Fruit fly (Drosophila melanogaster): Measurements from ENCODE around the gene CG12065.

CG12065 gene

dm6 chrX:8560087-8560999 lies 13.8 kb upstream of the CG12065 start, which contains the start of the genes CG12112 and Trf4-1 (continued):
- TF ChIP-seq prd (optimal IDR thresholded peaks at IDR 0.05) (no peak), prd (GFP tag; IDR thresholded peaks at IDR 0.05) (no peak), CG33557 (GFP tag; optimal IDR thresholded peaks at IDR 0.05) (no peak), CG9876 (GFP tag; optimal IDR thresholded peaks at IDR 0.05) (no peak), CG5953 (GFP tag; IDR thresholded peaks at IDR 0.05) (no peak), CG15601 (tag; optimal IDR thresholded peaks at IDR 0.05) (peak; percentile 46), Nf-YB (GFP tag; optimal IDR thresholded peaks at IDR 0.05) (no peak), dm (GFP tag; optimal IDR thresholded peaks at IDR 0.05) (peak; percentile 81), salm (tag; optimal IDR thresholded peaks at IDR 0.05) (no peak), usp (GFP tag; optimal IDR thresholded peaks at IDR 0.05) (no peak), knrl (GFP tag; IDR thresholded peaks at IDR 0.05; ENCODE audit: partially characterized antibody) (peak; percentile 79), CG1233 (GFP tag; optimal IDR thresholded peaks at IDR 0.05) (no peak), Doc3 (GFP tag; IDR thresholded peaks at IDR 0.05; ENCODE audit: partially characterized antibody) (peak; percentile 54; the same call in 2 of the 3 replicates), bcd (GFP tag; optimal IDR thresholded peaks at IDR 0.05) (no peak), CG6654 (GFP tag; optimal IDR thresholded peaks at IDR 0.05) (no peak), ind (GFP tag; optimal IDR thresholded peaks at IDR 0.05) (no peak), ro (GFP tag; IDR thresholded peaks at IDR 0.05) (no peak), NfI (GFP tag; optimal IDR thresholded peaks at IDR 0.05) (no peak), Hr78 (GFP tag; optimal IDR thresholded peaks at IDR 0.05) (no peak), Dp (GFP tag; optimal IDR thresholded peaks at IDR 0.05) (peak; percentile 50), zfh1 (GFP tag; IDR thresholded peaks at IDR 0.05) (0 out of 3 replicates have a peak, but pooled peaks have one; percentile 34), Doc2 (GFP tag; IDR thresholded peaks at IDR 0.05) (no peak), row (GFP tag; IDR thresholded peaks at IDR 0.05) (peak; percentile 69), CG12104 (GFP tag; optimal IDR thresholded peaks at IDR 0.05) (peak; percentile 11), CG13624 (GFP tag; optimal IDR thresholded peaks at IDR 0.05) (no peak), gcm2 (GFP tag; optimal IDR thresholded peaks at IDR 0.05) (no peak), CG31388 (GFP tag; optimal IDR thresholded peaks at IDR 0.05) (no peak), Usf (GFP tag; optimal IDR thresholded peaks at IDR 0.05) (no peak), D19A (tag; optimal IDR thresholded peaks at IDR 0.05) (no peak), Ets65A (GFP tag) (peak; percentile 66), CG32772 (GFP tag; IDR thresholded peaks at IDR 0.05) (no peak), Blimp-1 (GFP tag; optimal IDR thresholded peaks at IDR 0.05) (no peak), cas (GFP tag; IDR thresholded peaks at IDR 0.05) (no peak), sqz (GFP tag; optimal IDR thresholded peaks at IDR 0.05) (no peak), Fer1 (GFP tag; optimal IDR thresholded peaks at IDR 0.05) (no peak), CG17612 (GFP tag; IDR thresholded peaks at IDR 0.05) (no peak), crol (GFP tag; IDR thresholded peaks at IDR 0.05) (peak; percentile 82), sc (optimal IDR thresholded peaks at IDR 0.05) (no peak), sc (GFP tag; optimal IDR thresholded peaks at IDR 0.05) (no peak), her (GFP tag; optimal IDR thresholded peaks at IDR 0.05) (no peak), CG15011 (GFP tag; optimal IDR thresholded peaks at IDR 0.05) (no peak), otp (GFP tag; IDR thresholded peaks at IDR 0.05) (no peak), MTF-1 (GFP tag; optimal IDR thresholded peaks at IDR 0.05; ENCODE audit: borderline replicate concordance) (no peak), unpg (GFP tag; optimal IDR thresholded peaks at IDR 0.05) (no peak), Hr39 (optimal IDR thresholded peaks at IDR 0.05) (no peak), Nf-YA (GFP tag; IDR thresholded peaks at IDR 0.05) (no peak), Asciz (GFP tag; optimal IDR thresholded peaks at IDR 0.05) (no peak), pho (GFP tag; optimal IDR thresholded peaks at IDR 0.05) (no peak), CG12744 (GFP tag; optimal IDR thresholded peaks at IDR 0.05) (no peak), CG7786 (GFP tag; optimal IDR thresholded peaks at IDR 0.05) (no peak), CG17328 (GFP tag; IDR thresholded peaks at IDR 0.05) (no peak)

Measured in whole organism, embryonic.